Fruit fly (Drosophila melanogaster) whole organism, embryonic: ENCODE results near the gene CG9970.
A peak's percentile ranks its signal among the peaks of the same experiment; 100 is the strongest.

Source experiments
- Atf3 ChIP-seq: fragments of 200-800 bp; sonication (Bioruptor generic); optimal IDR thresholded peaks from 3 replicates; lab custom pipeline; 2016; ENCODE audit warnings: missing biosample characterization, missing genetic modification characterization
- BtbVII ChIP-seq: fragments of 200-800 bp; sonication (Bioruptor generic); optimal IDR thresholded peaks from 3 replicates; lab custom pipeline; 2017; ENCODE audit warnings: missing biosample characterization, mild to moderate bottlenecking, missing genetic modification characterization
- CG11560 ChIP-seq: fragments of 200-800 bp; sonication (Bioruptor generic); IDR thresholded peaks from 3 replicates; pipeline ENCODE4 v1.3.6; 2022; ENCODE audit warnings: missing biosample characterization, missing genetic modification characterization
- CG12219 ChIP-seq: fragments of 200-800 bp; sonication (Bioruptor generic); optimal IDR thresholded peaks from 3 replicates; lab custom pipeline; 2018; ENCODE audit warnings: missing biosample characterization, mild to moderate bottlenecking, missing genetic modification characterization
- CG13894 ChIP-seq: fragments of 200-800 bp; sonication (Bioruptor generic); optimal IDR thresholded peaks from 3 replicates; lab custom pipeline; 2018; ENCODE audit warnings: missing biosample characterization, mild to moderate bottlenecking, missing genetic modification characterization, moderate library complexity
- CG14667 ChIP-seq: fragments of 200-800 bp; sonication (Bioruptor generic); IDR thresholded peaks from 2 replicates; pipeline ENCODE4 v1.3.6; 2022; ENCODE audit warnings: missing biosample characterization, missing genetic modification characterization
- CG15269 ChIP-seq: fragments of 200-800 bp; sonication (Bioruptor generic); optimal IDR thresholded peaks from 2 replicates; lab custom pipeline; 2018; ENCODE audit warnings: missing biosample characterization, mild to moderate bottlenecking, missing genetic modification characterization, moderate library complexity
- CG15479 ChIP-seq: fragments of 200-800 bp; sonication (Bioruptor generic); optimal IDR thresholded peaks from 3 replicates; lab custom pipeline; 2019; ENCODE audit warnings: missing biosample characterization, mild to moderate bottlenecking, missing genetic modification characterization, moderate library complexity
- CG16815 ChIP-seq: fragments of 200-800 bp; sonication (Bioruptor generic); optimal IDR thresholded peaks from 3 replicates; lab custom pipeline; 2017; ENCODE audit warnings: missing biosample characterization, mild to moderate bottlenecking, missing genetic modification characterization
- CG3065 ChIP-seq: fragments of 200-800 bp; sonication (Bioruptor generic); optimal IDR thresholded peaks from 2 replicates; lab custom pipeline; 2016; ENCODE audit warnings: missing biosample characterization, missing genetic modification characterization
- CG32532 ChIP-seq: fragments of 200-800 bp; sonication (Bioruptor generic); IDR thresholded peaks from 2 replicates; pipeline ENCODE4 v1.3.6; 2022; ENCODE audit warnings: missing biosample characterization, missing genetic modification characterization
- CG33557 ChIP-seq: fragments of 200-800 bp; sonication (Bioruptor generic); optimal IDR thresholded peaks from 2 replicates; lab custom pipeline; 2019; ENCODE audit warnings: missing biosample characterization, mild to moderate bottlenecking, missing genetic modification characterization, moderate library complexity
- CG34376 ChIP-seq: fragments of 200-800 bp; sonication (Bioruptor generic); optimal IDR thresholded peaks from 2 replicates; lab custom pipeline; 2018; ENCODE audit warnings: missing biosample characterization, mild to moderate bottlenecking, missing genetic modification characterization
- CG3838 ChIP-seq: fragments of 200-800 bp; sonication (Bioruptor generic); optimal IDR thresholded peaks from 3 replicates; lab custom pipeline; 2016; ENCODE audit warnings: missing biosample characterization, missing genetic modification characterization
- CG5245 ChIP-seq: fragments of 200-800 bp; sonication (Bioruptor generic); optimal IDR thresholded peaks from 3 replicates; lab custom pipeline; 2016; ENCODE audit warnings: missing biosample characterization, missing genetic modification characterization
- CG6175 ChIP-seq: fragments of 200-800 bp; sonication (Bioruptor generic); IDR thresholded peaks from 3 replicates; pipeline ENCODE4 v1.3.6; 2022; ENCODE audit warnings: missing biosample characterization, missing genetic modification characterization
- CG9876 ChIP-seq: fragments of 200-800 bp; sonication (Bioruptor generic); optimal IDR thresholded peaks from 2 replicates; lab custom pipeline; 2016; ENCODE audit warnings: missing biosample characterization, missing genetic modification characterization
- CTCF ChIP-seq: fragments of 200-800 bp; sonication (Bioruptor generic); optimal IDR thresholded peaks from 2 replicates; lab custom pipeline; 2017; ENCODE audit warnings: missing biosample characterization, mild to moderate bottlenecking, missing genetic modification characterization, moderate library complexity
- CkIIα-i1 ChIP-seq: fragments of 200-800 bp; sonication (Bioruptor generic); IDR thresholded peaks from 2 replicates; pipeline ENCODE4 v1.3.6; 2022; ENCODE audit warnings: missing biosample characterization, missing genetic modification characterization
- D ChIP-seq, 2 experiments: fragments of 200-800 bp in 1 of 2; fragments of >200 bp in 1 of 2; sonication (Bioruptor generic) in 1 of 2; optimal IDR thresholded peaks; 2 replicates in 1 of 2; 3 replicates in 1 of 2; lab custom pipeline; 2017; ENCODE audit warnings: mild to moderate bottlenecking in 1 of 2, missing biosample characterization in 1 of 2, missing genetic modification characterization in 1 of 2, missing genetic modification reagents in 1 of 2
- D19A ChIP-seq: fragments of 200-800 bp; optimal IDR thresholded peaks from 3 replicates; lab custom pipeline; 2019; ENCODE audit warnings: missing biosample characterization, mild to moderate bottlenecking, missing genetic modification characterization, moderate library complexity
- E2f1 ChIP-seq: fragments of 200-800 bp; sonication (Bioruptor generic); IDR thresholded peaks from 2 replicates; pipeline ENCODE4 v1.3.6; 2022; ENCODE audit warnings: missing biosample characterization, missing genetic modification characterization
- HHEX ChIP-seq: fragments of 200-800 bp; sonication (Bioruptor generic); optimal IDR thresholded peaks from 3 replicates; lab custom pipeline; 2017; ENCODE audit warnings: missing biosample characterization, mild to moderate bottlenecking, missing genetic modification characterization, missing genetic modification reagents
- Jarid2 ChIP-seq: fragments of 200-800 bp; sonication (Bioruptor generic); optimal IDR thresholded peaks from 3 replicates; lab custom pipeline; 2017; ENCODE audit warnings: mild to moderate bottlenecking, missing biosample characterization, missing genetic modification reagents, missing genetic modification characterization
- MESR4 ChIP-seq: fragments of 200-800 bp; sonication (Bioruptor generic); optimal IDR thresholded peaks from 2 replicates; lab custom pipeline; 2018; ENCODE audit warnings: missing biosample characterization, mild to moderate bottlenecking, missing genetic modification characterization, moderate library complexity
- Pdp1 ChIP-seq, 2 experiments: fragments of 200-800 bp; sonication (Bioruptor generic); optimal IDR thresholded peaks; 3 replicates each; lab custom pipeline; 2016; ENCODE audit warnings: missing biosample characterization in 2 of 2, missing genetic modification characterization in 2 of 2, mild to moderate bottlenecking in 1 of 2, moderate library complexity in 1 of 2
- TFAM ChIP-seq: fragments of 200-800 bp; sonication (Bioruptor generic); optimal IDR thresholded peaks from 2 replicates; lab custom pipeline; 2017; ENCODE audit warnings: missing biosample characterization, missing genetic modification characterization, inconsistent platforms
- Trl ChIP-seq, 3 experiments: fragments of >200 bp in 2 of 3; fragments of 200-800 bp in 1 of 3; sonication (Bioruptor generic) in 1 of 3; optimal IDR thresholded peaks; 2 replicates in 1 of 3; 3 replicates in 2 of 3; lab custom pipeline; 2016 to 2017; ENCODE audit warnings: missing biosample characterization in 1 of 3, missing genetic modification characterization in 1 of 3
- ab ChIP-seq: fragments of 200-800 bp; sonication (Bioruptor generic); optimal IDR thresholded peaks from 2 replicates; lab custom pipeline; 2016; ENCODE audit warnings: missing biosample characterization, missing genetic modification characterization
- cwo ChIP-seq: fragments of 200-800 bp; sonication (Bioruptor generic); optimal IDR thresholded peaks from 3 replicates; lab custom pipeline; 2017; ENCODE audit warnings: missing biosample characterization, missing genetic modification characterization, mild to moderate bottlenecking, moderate library complexity, missing genetic modification reagents
- exex ChIP-seq: fragments of 200-800 bp; sonication (Bioruptor generic); optimal IDR thresholded peaks from 4 replicates; lab custom pipeline; 2018; ENCODE audit warnings: missing biosample characterization, mild to moderate bottlenecking, missing genetic modification characterization, moderate library complexity
- fd102C ChIP-seq: fragments of 200-800 bp; sonication (Bioruptor generic); optimal IDR thresholded peaks from 2 replicates; lab custom pipeline; 2018; ENCODE audit warnings: missing biosample characterization, mild to moderate bottlenecking, missing genetic modification characterization, moderate library complexity
- fru ChIP-seq: fragments of >200 bp; optimal IDR thresholded peaks from 2 replicates; lab custom pipeline; 2017
- gem ChIP-seq: fragments of 200-800 bp; sonication (Bioruptor generic); optimal IDR thresholded peaks from 2 replicates; lab custom pipeline; 2019; ENCODE audit warnings: missing biosample characterization, mild to moderate bottlenecking, missing genetic modification characterization, moderate library complexity
- her ChIP-seq: fragments of 200-800 bp; sonication (Bioruptor generic); optimal IDR thresholded peaks from 2 replicates; lab custom pipeline; 2016; ENCODE audit warnings: missing biosample characterization, missing genetic modification characterization
- hkb ChIP-seq, 2 experiments: fragments of 200-800 bp in 1 of 2; fragments of >200 bp in 1 of 2; sonication (Bioruptor generic) in 1 of 2; IDR thresholded peaks in 1 of 2; optimal IDR thresholded peaks in 1 of 2; 2 replicates each; pipeline versions ENCODE4 v1.3.6 to Lab custom; 2017 to 2022; ENCODE audit warnings: missing biosample characterization in 1 of 2, missing genetic modification characterization in 1 of 2
- inv ChIP-seq: fragments of 200-800 bp; sonication (Bioruptor generic); IDR thresholded peaks from 2 replicates; pipeline ENCODE4 v1.3.6; 2022; ENCODE audit warnings: missing biosample characterization, missing genetic modification characterization; ENCODE audit not compliant: partially characterized antibody
- knrl ChIP-seq: fragments of 200-800 bp; sonication (Bioruptor generic); IDR thresholded peaks from 3 replicates; pipeline ENCODE4 v1.3.6; 2022; ENCODE audit warnings: missing biosample characterization, missing genetic modification characterization; ENCODE audit not compliant: partially characterized antibody
- lilli ChIP-seq: fragments of 200-800 bp; sonication (Bioruptor generic); optimal IDR thresholded peaks from 3 replicates; lab custom pipeline; 2016; ENCODE audit warnings: missing biosample characterization, missing genetic modification characterization
- nau ChIP-seq: fragments of 200-800 bp; sonication (Bioruptor generic); optimal IDR thresholded peaks from 3 replicates; lab custom pipeline; 2017; ENCODE audit warnings: missing biosample characterization, mild to moderate bottlenecking, missing genetic modification characterization, missing genetic modification reagents
- nmo ChIP-seq: fragments of 200-800 bp; sonication (Bioruptor generic); optimal IDR thresholded peaks from 2 replicates; lab custom pipeline; 2018; ENCODE audit warnings: missing biosample characterization, mild to moderate bottlenecking, missing genetic modification characterization, moderate library complexity
- p53 ChIP-seq: fragments of 200-800 bp; sonication (Bioruptor generic); optimal IDR thresholded peaks from 2 replicates; lab custom pipeline; 2016; ENCODE audit warnings: missing biosample characterization, missing genetic modification characterization
- pros ChIP-seq: fragments of 200-800 bp; sonication (Bioruptor generic); optimal IDR thresholded peaks from 3 replicates; lab custom pipeline; 2019; ENCODE audit warnings: missing biosample characterization, mild to moderate bottlenecking, missing genetic modification characterization, moderate library complexity
- pum ChIP-seq: fragments of 200-800 bp; sonication (Bioruptor generic); optimal IDR thresholded peaks from 2 replicates; lab custom pipeline; 2016; ENCODE audit warnings: missing biosample characterization, missing genetic modification characterization
- schlank ChIP-seq: fragments of 200-800 bp; sonication (Bioruptor generic); optimal IDR thresholded peaks from 2 replicates; lab custom pipeline; 2018; ENCODE audit warnings: missing biosample characterization, mild to moderate bottlenecking, missing genetic modification characterization
- sna ChIP-seq: fragments of 200-800 bp; sonication (Bioruptor generic); IDR thresholded peaks from 2 replicates; pipeline ENCODE4 v1.3.6; 2022; ENCODE audit warnings: missing biosample characterization, missing genetic modification characterization; ENCODE audit not compliant: partially characterized antibody
- ttk ChIP-seq: fragments of 200-800 bp; sonication (Bioruptor generic); IDR thresholded peaks from 2 replicates; pipeline ENCODE4 v2.1.2; 2022; ENCODE audit warnings: missing biosample characterization, missing genetic modification characterization
- unc-4 ChIP-seq: fragments of 200-800 bp; sonication (Bioruptor generic); IDR thresholded peaks from 2 replicates; pipeline ENCODE4 v1.3.6; 2022; ENCODE audit warnings: missing biosample characterization, missing genetic modification characterization; ENCODE audit not compliant: partially characterized antibody
- yki ChIP-seq: fragments of >200 bp; optimal IDR thresholded peaks from 3 replicates; lab custom pipeline; 2018
- zfh2 ChIP-seq: fragments of 200-800 bp; sonication (Bioruptor generic); optimal IDR thresholded peaks from 2 replicates; lab custom pipeline; 2016; ENCODE audit warnings: missing biosample characterization, missing genetic modification characterization

Gene CG9970

dm6 chr3L:2894750-2895149, 21.7 kb downstream of the CG9970 start, which contains the start of gene Shab (continued):
- TF ChIP-seq p53 (GFP tag; lab: Kevin White, UChicago) (no peak), schlank (tag; lab: Kevin White, UChicago) (no peak), HHEX (GFP tag; lab: Kevin White, UChicago) (peak; percentile 5), zfh2 (GFP tag; lab: Kevin White, UChicago) (peak; percentile 21), CG14667 (GFP tag; lab: Robert Waterston, UW) (no peak), CG15269 (peak; percentile 24), CG3065 (no peak), CG9876 (no peak), CG32532 (peak; percentile 65), BtbVII (GFP tag; lab: Kevin White, UChicago) (no peak), E2f1 (GFP tag; lab: Robert Waterston, UW) (0 out of 2 replicates have a peak, but pooled peaks have one; percentile 17), CG33557 (GFP tag; lab: Kevin White, UChicago) (no peak), lilli (GFP tag; lab: Kevin White, UChicago) (peak; percentile 4), pros (GFP tag; lab: Kevin White, UChicago) (no peak), D (optimal IDR thresholded peaks at IDR 0.05; lab: Kevin White, UChicago) (no peak), D (GFP tag; optimal IDR thresholded peaks at IDR 0.05; lab: Kevin White, UChicago) (no peak), cwo (GFP tag; lab: Kevin White, UChicago) (no peak), exex (tag; lab: Kevin White, UChicago) (no peak), gem (tag; lab: Kevin White, UChicago) (peak; percentile 18), nmo (GFP tag; lab: Kevin White, UChicago) (no peak), CG12219 (peak; percentile 1), sna (GFP tag; lab: Robert Waterston, UW) (no peak), unc-4 (no peak), CG11560 (no peak), Jarid2 (GFP tag; lab: Kevin White, UChicago) (peak; percentile 31), hkb (optimal IDR thresholded peaks at IDR 0.05; lab: Kevin White, UChicago) (no peak), hkb (GFP tag; IDR thresholded peaks at IDR 0.05; lab: Robert Waterston, UW) (peak; percentile 45), nau (GFP tag; lab: Kevin White, UChicago) (peak; percentile 14), TFAM (no peak), CG5245 (GFP tag; lab: Kevin White, UChicago) (no peak), inv (no peak), CG13894 (tag; lab: Kevin White, UChicago) (peak; percentile 24), CG6175 (GFP tag; lab: Robert Waterston, UW) (0 out of 3 replicates have a peak, but pooled peaks have one; percentile 38), CG15479 (GFP tag; lab: Kevin White, UChicago) (no peak), knrl (GFP tag; lab: Robert Waterston, UW) (no peak), CTCF (GFP tag; lab: Kevin White, UChicago) (no peak), CG16815 (GFP tag; lab: Kevin White, UChicago) (no peak), yki (lab: Kevin White, UChicago) (no peak), CkIIα-i1 (no peak), MESR4 (GFP tag; lab: Kevin White, UChicago) (no peak), ttk (no peak), ab (no peak), Trl (optimal IDR thresholded peaks at IDR 0.05; lab: Kevin White, UChicago) (no peak), Trl (GFP tag; optimal IDR thresholded peaks at IDR 0.05; lab: Kevin White, UChicago) (peak; percentile 16), D19A (tag; lab: Kevin White, UChicago) (no peak), fd102C (GFP tag; lab: Kevin White, UChicago) (no peak), fru (lab: Kevin White, UChicago) (no peak), pum (GFP tag; lab: Kevin White, UChicago) (no peak), Atf3 (no peak), CG3838 (GFP tag; lab: Kevin White, UChicago) (no peak), her (peak; percentile 59), Pdp1 (GFP tag; optimal IDR thresholded peaks at IDR 0.05; lab: Kevin White, UChicago) (peak in 1 of 2 experiments; percentile 16), CG34376 (peak; percentile 20)
